1 fruit fly cellular context compared by ENCODE assay signal in genomic region chrX:15579579-15579978, dm6.
TF ChIP-seq lines count a peak whose summit lies in the region.

No protein-coding gene starts in this region.

TF ChIP-seq in whole organism, embryonic, 481 proteins besides CTCF, POLR2A, EP300 and RAD21 (continued from another document and continues in another):
- TF ChIP-seq CG12236 (GFP tag; optimal IDR thresholded peaks at IDR 0.05; lab: Kevin White, UChicago) (peak; percentile 72), CG9215 (GFP tag; IDR thresholded peaks at IDR 0.05; lab: Robert Waterston, UW) (peak; percentile 97), ERR (GFP tag; optimal IDR thresholded peaks at IDR 0.05; lab: Kevin White, UChicago) (peak; percentile 91), sqz (GFP tag; optimal IDR thresholded peaks at IDR 0.05; lab: Kevin White, UChicago) (no peak), Adf1 (GFP tag; IDR thresholded peaks at IDR 0.05; lab: Robert Waterston, UW) (peak; percentile 78), shn (GFP tag; optimal IDR thresholded peaks at IDR 0.05; lab: Kevin White, UChicago) (peak; percentile 84), Neu2 (GFP tag; optimal IDR thresholded peaks at IDR 0.05; lab: Kevin White, UChicago; ENCODE audit: borderline replicate concordance) (peak; percentile 40), CG17385 (GFP tag; optimal IDR thresholded peaks at IDR 0.05; lab: Kevin White, UChicago) (peak; percentile 87), gcm2 (GFP tag; optimal IDR thresholded peaks at IDR 0.05; lab: Kevin White, UChicago) (peak; percentile 77), chn (GFP tag; optimal IDR thresholded peaks at IDR 0.05; lab: Kevin White, UChicago) (peak; percentile 92), sima (GFP tag; optimal IDR thresholded peaks at IDR 0.05; lab: Kevin White, UChicago) (peak; percentile 77), chm (GFP tag; IDR thresholded peaks at IDR 0.05; lab: Robert Waterston, UW) (peak; percentile 91), NK7.1 (GFP tag; optimal IDR thresholded peaks at IDR 0.05; lab: Kevin White, UChicago) (peak; percentile 77), tna (GFP tag; IDR thresholded peaks at IDR 0.05; lab: Robert Waterston, UW; ENCODE audit: partially characterized antibody) (no peak), C15 (GFP tag; IDR thresholded peaks at IDR 0.05; lab: Robert Waterston, UW) (peak; percentile 75; the same call in 2 of the 3 replicates), kay (GFP tag; optimal IDR thresholded peaks at IDR 0.05; lab: Kevin White, UChicago) (peak; percentile 77), Awh (GFP tag; IDR thresholded peaks at IDR 0.05; lab: Robert Waterston, UW) (peak; percentile 90), bab2 (GFP tag; optimal IDR thresholded peaks at IDR 0.05; lab: Kevin White, UChicago) (peak; percentile 91), CG4360 (GFP tag; IDR thresholded peaks at IDR 0.05; lab: Robert Waterston, UW) (peak; percentile 59), HLH54F (GFP tag; optimal IDR thresholded peaks at IDR 0.05; lab: Kevin White, UChicago) (peak; percentile 94), CG31224 (GFP tag; IDR thresholded peaks at IDR 0.05; lab: Robert Waterston, UW) (peak; percentile 88), Blimp-1 (GFP tag; optimal IDR thresholded peaks at IDR 0.05; lab: Kevin White, UChicago) (peak; percentile 85), BEAF-32 (GFP tag; optimal IDR thresholded peaks at IDR 0.05; lab: Kevin White, UChicago) (peak; percentile 8), CG8478 (optimal IDR thresholded peaks at IDR 0.05; lab: Kevin White, UChicago) (no peak), CG2199 (GFP tag; IDR thresholded peaks at IDR 0.05; lab: Robert Waterston, UW) (no peak), crol (GFP tag; IDR thresholded peaks at IDR 0.05; lab: Robert Waterston, UW) (peak; percentile 62), emc (GFP tag; optimal IDR thresholded peaks at IDR 0.05; lab: Kevin White, UChicago) (peak; percentile 80), Xbp1 (GFP tag; optimal IDR thresholded peaks at IDR 0.05; lab: Kevin White, UChicago) (peak; percentile 92), trh (GFP tag; optimal IDR thresholded peaks at IDR 0.05; lab: Kevin White, UChicago) (peak; percentile 61), wor (GFP tag; IDR thresholded peaks at IDR 0.05; lab: Robert Waterston, UW) (peak; percentile 70), CG12769 (tag; optimal IDR thresholded peaks at IDR 0.05; lab: Kevin White, UChicago) (no peak), CG32772 (GFP tag; IDR thresholded peaks at IDR 0.05; lab: Robert Waterston, UW) (peak; percentile 91), CG1602 (GFP tag; optimal IDR thresholded peaks at IDR 0.05; lab: Kevin White, UChicago) (peak; percentile 84), B-H1 (GFP tag; IDR thresholded peaks at IDR 0.05; lab: Robert Waterston, UW) (peak; percentile 87), CG10543 (GFP tag; optimal IDR thresholded peaks at IDR 0.05; lab: Kevin White, UChicago) (peak; percentile 88), CG13123 (GFP tag; optimal IDR thresholded peaks at IDR 0.05; lab: Kevin White, UChicago) (peak; percentile 81), fru (optimal IDR thresholded peaks at IDR 0.05; lab: Kevin White, UChicago) (no peak), CG2875 (GFP tag; optimal IDR thresholded peaks at IDR 0.05; lab: Kevin White, UChicago) (peak; percentile 73), CG14667 (GFP tag; IDR thresholded peaks at IDR 0.05; lab: Robert Waterston, UW) (peak; percentile 90), Meics (GFP tag; optimal IDR thresholded peaks at IDR 0.05; lab: Kevin White, UChicago) (peak; percentile 93), CG4404 (GFP tag; IDR thresholded peaks at IDR 0.05; lab: Robert Waterston, UW) (peak; percentile 91), CG3407 (GFP tag; optimal IDR thresholded peaks at IDR 0.05; lab: Kevin White, UChicago) (peak; percentile 76), gsb (GFP tag; IDR thresholded peaks at IDR 0.05; lab: Robert Waterston, UW) (peak; percentile 93), sob (GFP tag; IDR thresholded peaks at IDR 0.05; lab: Robert Waterston, UW) (peak; percentile 95), tin (GFP tag; optimal IDR thresholded peaks at IDR 0.05; lab: Kevin White, UChicago) (peak; percentile 92), Lhr (GFP tag; optimal IDR thresholded peaks at IDR 0.05; lab: Kevin White, UChicago) (peak; percentile 64), CrebB (tag; optimal IDR thresholded peaks at IDR 0.05; lab: Kevin White, UChicago) (peak; percentile 92), Stat92E (GFP tag; optimal IDR thresholded peaks at IDR 0.05; lab: Kevin White, UChicago) (no peak), CG9876 (GFP tag; optimal IDR thresholded peaks at IDR 0.05; lab: Kevin White, UChicago) (peak; percentile 89), CG6683 (GFP tag; optimal IDR thresholded peaks at IDR 0.05; lab: Kevin White, UChicago) (peak; percentile 81), CG8281 (tag; optimal IDR thresholded peaks at IDR 0.05; lab: Kevin White, UChicago) (peak; percentile 70), GATAe (GFP tag; conservative IDR thresholded peaks at IDR 0.05; lab: Robert Waterston, UW) (peak; percentile 51), sr (GFP tag; IDR thresholded peaks at IDR 0.05; lab: Robert Waterston, UW) (peak; percentile 63; the same call in 1 of the 3 replicates), exex (tag; optimal IDR thresholded peaks at IDR 0.05; lab: Kevin White, UChicago) (no peak), slbo (GFP tag; IDR thresholded peaks at IDR 0.05; lab: Robert Waterston, UW) (peak; percentile 97), z (GFP tag; IDR thresholded peaks at IDR 0.05; lab: Robert Waterston, UW) (peak; percentile 54; the same call in 1 of the 3 replicates), grau (tag; optimal IDR thresholded peaks at IDR 0.05; lab: Kevin White, UChicago) (peak; percentile 98), vnd (GFP tag; IDR thresholded peaks at IDR 0.05; lab: Robert Waterston, UW; ENCODE audit: partially characterized antibody) (no peak), CG3726 (GFP tag; IDR thresholded peaks at IDR 0.05; lab: Robert Waterston, UW) (peak; percentile 68; the same call in 1 of the 3 replicates), CG6254 (GFP tag; optimal IDR thresholded peaks at IDR 0.05; lab: Kevin White, UChicago) (peak; percentile 82), tio (GFP tag; optimal IDR thresholded peaks at IDR 0.05; lab: Kevin White, UChicago) (no peak), CG7271 (tag; optimal IDR thresholded peaks at IDR 0.05; lab: Kevin White, UChicago) (peak; percentile 47), odd (GFP tag; optimal IDR thresholded peaks at IDR 0.05; lab: Kevin White, UChicago) (peak; percentile 88), CG10462 (GFP tag; optimal IDR thresholded peaks at IDR 0.05; lab: Kevin White, UChicago) (peak; percentile 54), CG16779 (GFP tag; IDR thresholded peaks at IDR 0.05; lab: Robert Waterston, UW) (peak; percentile 95), Drgx (GFP tag; IDR thresholded peaks at IDR 0.05; lab: Robert Waterston, UW) (peak; percentile 93), chif (GFP tag; optimal IDR thresholded peaks at IDR 0.05; lab: Kevin White, UChicago) (peak; percentile 90 to 92), Spps (tag; optimal IDR thresholded peaks at IDR 0.05; lab: Kevin White, UChicago) (peak; percentile 68), gcm (GFP tag; optimal IDR thresholded peaks at IDR 0.05; lab: Kevin White, UChicago) (peak; percentile 75), CG15269 (tag; optimal IDR thresholded peaks at IDR 0.05; lab: Kevin White, UChicago) (peak; percentile 94), eyg (GFP tag; optimal IDR thresholded peaks at IDR 0.05; lab: Kevin White, UChicago) (peak; percentile 84), CG17829 (tag; optimal IDR thresholded peaks at IDR 0.05; lab: Kevin White, UChicago) (peak; percentile 89), cwo (GFP tag; optimal IDR thresholded peaks at IDR 0.05; lab: Kevin White, UChicago) (peak; percentile 90), ssp (GFP tag; IDR thresholded peaks at IDR 0.05; lab: Robert Waterston, UW) (peak; percentile 78), CG14050 (GFP tag; IDR thresholded peaks at IDR 0.05; lab: Robert Waterston, UW) (peak; percentile 86), zen (tag; optimal IDR thresholded peaks at IDR 0.05; lab: Kevin White, UChicago) (peak; percentile 84), CG15073 (GFP tag; optimal IDR thresholded peaks at IDR 0.05; lab: Kevin White, UChicago) (peak; percentile 23), Fer3 (tag; optimal IDR thresholded peaks at IDR 0.05; lab: Kevin White, UChicago) (peak; percentile 93), HmgZ (tag; optimal IDR thresholded peaks at IDR 0.05; lab: Kevin White, UChicago) (peak; percentile 94), row (GFP tag; IDR thresholded peaks at IDR 0.05; lab: Robert Waterston, UW) (peak; percentile 94), pfk (GFP tag; optimal IDR thresholded peaks at IDR 0.05; lab: Kevin White, UChicago) (no peak), ems (GFP tag; optimal IDR thresholded peaks at IDR 0.05; lab: Kevin White, UChicago) (peak; percentile 90), CG4424 (GFP tag; optimal IDR thresholded peaks at IDR 0.05; lab: Kevin White, UChicago) (peak; percentile 87), hb (GFP tag; IDR thresholded peaks at IDR 0.05; lab: Robert Waterston, UW; ENCODE audit: partially characterized antibody) (no peak), CG12104 (GFP tag; optimal IDR thresholded peaks at IDR 0.05; lab: Kevin White, UChicago) (peak; percentile 86), psq (GFP tag; optimal IDR thresholded peaks at IDR 0.05; lab: Kevin White, UChicago) (peak; percentile 28), bsh (GFP tag; optimal IDR thresholded peaks at IDR 0.05; lab: Kevin White, UChicago) (peak; percentile 90 to 94), CG1024 (GFP tag; IDR thresholded peaks at IDR 0.05; lab: Robert Waterston, UW) (peak; percentile 83), ttk (GFP tag; IDR thresholded peaks at IDR 0.05; lab: Robert Waterston, UW) (peak; percentile 82), CG6813 (GFP tag; optimal IDR thresholded peaks at IDR 0.05; lab: Kevin White, UChicago) (peak; percentile 93), unc-4 (GFP tag; IDR thresholded peaks at IDR 0.05; lab: Robert Waterston, UW; ENCODE audit: partially characterized antibody) (no peak), toy (GFP tag; IDR thresholded peaks at IDR 0.05; lab: Robert Waterston, UW) (peak; percentile 78), CG16815 (GFP tag; optimal IDR thresholded peaks at IDR 0.05; lab: Kevin White, UChicago) (peak; percentile 89), CG30020 (tag; optimal IDR thresholded peaks at IDR 0.05; lab: Kevin White, UChicago) (peak; percentile 60), salm (tag; optimal IDR thresholded peaks at IDR 0.05; lab: Kevin White, UChicago) (peak; percentile 75), hth (optimal IDR thresholded peaks at IDR 0.05; lab: Kevin White, UChicago) (no peak), trem (tag; optimal IDR thresholded peaks at IDR 0.05; lab: Kevin White, UChicago) (peak; percentile 70), CG17612 (GFP tag; IDR thresholded peaks at IDR 0.05; lab: Robert Waterston, UW) (peak; percentile 69), Ravus (GFP tag; IDR thresholded peaks at IDR 0.05; lab: Robert Waterston, UW) (peak; percentile 84), Vsx1 (GFP tag; optimal IDR thresholded peaks at IDR 0.05; lab: Kevin White, UChicago) (no peak), CG32532 (GFP tag; IDR thresholded peaks at IDR 0.05; lab: Robert Waterston, UW) (peak; percentile 97), CG31365 (tag; optimal IDR thresholded peaks at IDR 0.05; lab: Kevin White, UChicago) (peak; percentile 79), CG6654 (GFP tag; optimal IDR thresholded peaks at IDR 0.05; lab: Kevin White, UChicago) (peak; percentile 77), maf-S (GFP tag; optimal IDR thresholded peaks at IDR 0.05; lab: Kevin White, UChicago) (peak; percentile 87), ab (GFP tag; optimal IDR thresholded peaks at IDR 0.05; lab: Kevin White, UChicago) (peak; percentile 85), Doc2 (GFP tag; IDR thresholded peaks at IDR 0.05; lab: Robert Waterston, UW) (peak; percentile 38; the same call in 1 of the 2 replicates), CG12942 (GFP tag; optimal IDR thresholded peaks at IDR 0.05; lab: Kevin White, UChicago) (peak; percentile 84), CG34224 (GFP tag; IDR thresholded peaks at IDR 0.05; lab: Robert Waterston, UW; ENCODE audit: partially characterized antibody) (no peak), grn (GFP tag; optimal IDR thresholded peaks at IDR 0.05; lab: Kevin White, UChicago) (no peak), bcd (GFP tag; optimal IDR thresholded peaks at IDR 0.05; lab: Kevin White, UChicago) (peak; percentile 91), CG1529 (GFP tag; optimal IDR thresholded peaks at IDR 0.05; lab: Kevin White, UChicago) (peak; percentile 82), Aef1 (GFP tag; IDR thresholded peaks at IDR 0.05; lab: Robert Waterston, UW) (peak; percentile 93), ranshi (GFP tag; IDR thresholded peaks at IDR 0.05; lab: Robert Waterston, UW) (peak; percentile 93), nmo (GFP tag; optimal IDR thresholded peaks at IDR 0.05; lab: Kevin White, UChicago) (peak; percentile 89), wdn (GFP tag; IDR thresholded peaks at IDR 0.05; lab: Robert Waterston, UW) (peak; percentile 90), CG8944 (GFP tag; optimal IDR thresholded peaks at IDR 0.05; lab: Kevin White, UChicago) (peak; percentile 89), CG4617 (GFP tag; optimal IDR thresholded peaks at IDR 0.05; lab: Kevin White, UChicago; ENCODE audit: borderline replicate concordance) (peak; percentile 70), CG12391 (tag; optimal IDR thresholded peaks at IDR 0.05; lab: Kevin White, UChicago) (peak; percentile 86), tx (GFP tag; optimal IDR thresholded peaks at IDR 0.05; lab: Kevin White, UChicago) (peak; percentile 87), CG2889 (GFP tag; IDR thresholded peaks at IDR 0.05; lab: Robert Waterston, UW) (peak; percentile 89), gsb-n (tag; optimal IDR thresholded peaks at IDR 0.05; lab: Kevin White, UChicago) (no peak), Ssrp (tag; optimal IDR thresholded peaks at IDR 0.05; lab: Kevin White, UChicago) (peak; percentile 83), CG7357 (GFP tag; IDR thresholded peaks at IDR 0.05; lab: Robert Waterston, UW) (peak; percentile 87), lmd (GFP tag; IDR thresholded peaks at IDR 0.05; lab: Robert Waterston, UW) (peak; percentile 95), en (GFP tag; optimal IDR thresholded peaks at IDR 0.05; lab: Kevin White, UChicago) (peak; percentile 79), CG2678 (tag; optimal IDR thresholded peaks at IDR 0.05; lab: Kevin White, UChicago) (peak; percentile 93), CG7928 (GFP tag; optimal IDR thresholded peaks at IDR 0.05; lab: Kevin White, UChicago) (peak; percentile 75), pita (GFP tag; optimal IDR thresholded peaks at IDR 0.05; lab: Kevin White, UChicago) (no peak), CG7372 (GFP tag; IDR thresholded peaks at IDR 0.05; lab: Robert Waterston, UW) (peak; percentile 92), run (tag; optimal IDR thresholded peaks at IDR 0.05; lab: Kevin White, UChicago) (no peak), CG14965 (GFP tag; optimal IDR thresholded peaks at IDR 0.05; lab: Kevin White, UChicago; ENCODE audit: borderline replicate concordance) (peak; percentile 57), sim (GFP tag; IDR thresholded peaks at IDR 0.05; lab: Robert Waterston, UW) (peak; percentile 73)
